Worm (Caenorhabditis elegans) whole organism, late embryonic: Measurements from ENCODE around the gene eif-3.G.

Experiments
- C38D4.7 ChIP-seq: fragments of 200-800 bp; sonication (Bioruptor generic); optimal IDR thresholded peaks from 2 replicates; lab custom pipeline; 2018; ENCODE audit warnings: mild to moderate bottlenecking, missing genetic modification characterization, moderate library complexity, missing compliant biosample characterization
- F13H6.1 ChIP-seq: sonication (generic microtip); optimal IDR thresholded peaks from 2 replicates; lab custom pipeline; 2016; ENCODE audit warnings: missing genetic modification characterization, missing compliant biosample characterization
- Y22D7AL.16 ChIP-seq: sonication (generic microtip); optimal IDR thresholded peaks from 2 replicates; lab custom pipeline; 2016; ENCODE audit warnings: missing genetic modification characterization, missing compliant biosample characterization
- ama-1 ChIP-seq: fragments of 150-350 bp; optimal IDR thresholded peaks from 2 replicates; lab custom pipeline; 2014
- ceh-14 ChIP-seq: sonication (generic microtip); optimal IDR thresholded peaks from 2 replicates; lab custom pipeline; 2016; ENCODE audit warnings: missing genotype, missing genetic modification characterization, missing compliant biosample characterization
- ceh-18 ChIP-seq: sonication (generic microtip); optimal IDR thresholded peaks from 2 replicates; lab custom pipeline; 2016; ENCODE audit warnings: missing genetic modification characterization, missing compliant biosample characterization
- ceh-19 ChIP-seq: fragments of 200-800 bp; sonication (Bioruptor generic); optimal IDR thresholded peaks from 2 replicates; lab custom pipeline; 2018; ENCODE audit warnings: mild to moderate bottlenecking, missing genetic modification characterization, missing compliant biosample characterization
- ceh-2 ChIP-seq: sonication (generic microtip); optimal IDR thresholded peaks from 2 replicates; lab custom pipeline; 2016; ENCODE audit warnings: missing genotype, missing genetic modification characterization, missing compliant biosample characterization
- ceh-31 ChIP-seq: sonication (generic microtip); optimal IDR thresholded peaks from 2 replicates; lab custom pipeline; 2016; ENCODE audit warnings: missing genetic modification characterization, missing compliant biosample characterization
- ceh-34 ChIP-seq: sonication (generic microtip); optimal IDR thresholded peaks from 2 replicates; lab custom pipeline; 2016; ENCODE audit warnings: mild to moderate bottlenecking, missing genetic modification characterization, missing compliant biosample characterization
- dve-1 ChIP-seq: sonication (generic microtip); optimal IDR thresholded peaks from 2 replicates; lab custom pipeline; 2017; ENCODE audit warnings: antibody characterized with exemption, mild to moderate bottlenecking, missing genetic modification characterization, missing compliant biosample characterization
- elt-4 ChIP-seq: sonication (generic microtip); optimal IDR thresholded peaks from 2 replicates; lab custom pipeline; 2016; ENCODE audit warnings: missing genetic modification characterization, missing compliant biosample characterization
- ets-4 ChIP-seq: sonication (generic microtip); optimal IDR thresholded peaks from 2 replicates; lab custom pipeline; 2016; ENCODE audit warnings: missing genetic modification characterization, missing compliant biosample characterization
- eyg-1 ChIP-seq: sonication (generic microtip); optimal IDR thresholded peaks from 2 replicates; lab custom pipeline; 2016; ENCODE audit warnings: missing genotype, missing genetic modification characterization, missing compliant biosample characterization
- fkh-10 ChIP-seq: fragments of 150-350 bp; optimal IDR thresholded peaks from 2 replicates; lab custom pipeline; 2014; ENCODE audit warnings: missing biosample characterization, missing genetic modification reagents, missing genetic modification characterization
- fkh-6 ChIP-seq: sonication (generic microtip); optimal IDR thresholded peaks from 2 replicates; lab custom pipeline; 2016; ENCODE audit warnings: missing genetic modification characterization, missing compliant biosample characterization
- gmeb-2 ChIP-seq: sonication (generic microtip); optimal IDR thresholded peaks from 2 replicates; lab custom pipeline; 2016; ENCODE audit warnings: missing genetic modification characterization, inconsistent platforms, missing compliant biosample characterization
- hlh-15 ChIP-seq: sonication (generic microtip); optimal IDR thresholded peaks from 2 replicates; lab custom pipeline; 2016; ENCODE audit warnings: missing genetic modification characterization, missing compliant biosample characterization
- hlh-30 ChIP-seq: sonication (generic microtip); optimal IDR thresholded peaks from 2 replicates; lab custom pipeline; 2017; ENCODE audit warnings: antibody characterized with exemption, missing genetic modification characterization, missing compliant biosample characterization; ENCODE audit not compliant: insufficient read depth
- hlh-6 ChIP-seq: sonication (generic microtip); optimal IDR thresholded peaks from 2 replicates; lab custom pipeline; 2016; ENCODE audit warnings: missing genotype, missing genetic modification characterization, missing compliant biosample characterization
- hlh-8 ChIP-seq: sonication (generic microtip); optimal IDR thresholded peaks from 2 replicates; lab custom pipeline; 2016; ENCODE audit warnings: missing genotype, missing genetic modification characterization, missing compliant biosample characterization
- lim-6 ChIP-seq: sonication (generic microtip); optimal IDR thresholded peaks from 2 replicates; lab custom pipeline; 2016; ENCODE audit warnings: missing genetic modification characterization, missing compliant biosample characterization
- lin-11 ChIP-seq: fragments of 200-800 bp; sonication (Bioruptor generic); optimal IDR thresholded peaks from 2 replicates; lab custom pipeline; 2018; ENCODE audit warnings: mild to moderate bottlenecking, missing genetic modification characterization, missing compliant biosample characterization
- nfya-1 ChIP-seq: sonication (generic microtip); optimal IDR thresholded peaks from 2 replicates; lab custom pipeline; 2017; ENCODE audit warnings: missing genetic modification characterization, mild to moderate bottlenecking, missing compliant biosample characterization, antibody characterized with exemption, moderate library complexity
- nhr-232 ChIP-seq: sonication (generic microtip); optimal IDR thresholded peaks from 2 replicates; lab custom pipeline; 2016; ENCODE audit warnings: missing genetic modification characterization, missing compliant biosample characterization
- npax-4 ChIP-seq: sonication (generic microtip); optimal IDR thresholded peaks from 2 replicates; lab custom pipeline; 2016; ENCODE audit warnings: missing genetic modification characterization, missing compliant biosample characterization
- pag-3 ChIP-seq: sonication (generic microtip); optimal IDR thresholded peaks from 2 replicates; lab custom pipeline; 2016; ENCODE audit warnings: missing compliant biosample characterization, missing genetic modification characterization, borderline replicate concordance
- pat-9 ChIP-seq: fragments of 200-800 bp; sonication (Bioruptor generic); optimal IDR thresholded peaks from 2 replicates; lab custom pipeline; 2018; ENCODE audit warnings: mild to moderate bottlenecking, missing genetic modification characterization, moderate library complexity, missing compliant biosample characterization
- pha-2 ChIP-seq: sonication (generic microtip); optimal IDR thresholded peaks from 2 replicates; lab custom pipeline; 2017; ENCODE audit warnings: mild to moderate bottlenecking, missing genetic modification characterization, missing compliant biosample characterization
- pqm-1 ChIP-seq: sonication (generic microtip); optimal IDR thresholded peaks from 2 replicates; lab custom pipeline; 2016; ENCODE audit warnings: missing genetic modification characterization, missing compliant biosample characterization
- rnt-1 ChIP-seq: sonication (generic microtip); optimal IDR thresholded peaks from 2 replicates; lab custom pipeline; 2016; ENCODE audit warnings: missing genetic modification characterization, missing compliant biosample characterization
- tbx-2 ChIP-seq: sonication (generic microtip); optimal IDR thresholded peaks from 2 replicates; lab custom pipeline; 2016; ENCODE audit warnings: missing genetic modification characterization, missing compliant biosample characterization
- tbx-7 ChIP-seq: sonication (generic microtip); optimal IDR thresholded peaks from 2 replicates; lab custom pipeline; 2016; ENCODE audit warnings: missing genotype, missing genetic modification characterization, missing compliant biosample characterization
- unc-55 ChIP-seq: sonication (generic microtip); optimal IDR thresholded peaks from 2 replicates; lab custom pipeline; 2017; ENCODE audit warnings: missing biosample characterization, missing genetic modification reagents, missing genetic modification characterization
- unc-86 ChIP-seq: sonication (generic microtip); optimal IDR thresholded peaks from 2 replicates; lab custom pipeline; 2016; ENCODE audit warnings: missing genetic modification characterization, missing compliant biosample characterization
- zip-5 ChIP-seq: sonication (generic microtip); optimal IDR thresholded peaks from 2 replicates; lab custom pipeline; 2016; ENCODE audit warnings: missing genetic modification characterization, missing compliant biosample characterization
- ztf-16 ChIP-seq: sonication (generic microtip); optimal IDR thresholded peaks from 2 replicates; lab custom pipeline; 2017; ENCODE audit warnings: missing genetic modification characterization, missing compliant biosample characterization

Gene eif-3.G

DNA sequence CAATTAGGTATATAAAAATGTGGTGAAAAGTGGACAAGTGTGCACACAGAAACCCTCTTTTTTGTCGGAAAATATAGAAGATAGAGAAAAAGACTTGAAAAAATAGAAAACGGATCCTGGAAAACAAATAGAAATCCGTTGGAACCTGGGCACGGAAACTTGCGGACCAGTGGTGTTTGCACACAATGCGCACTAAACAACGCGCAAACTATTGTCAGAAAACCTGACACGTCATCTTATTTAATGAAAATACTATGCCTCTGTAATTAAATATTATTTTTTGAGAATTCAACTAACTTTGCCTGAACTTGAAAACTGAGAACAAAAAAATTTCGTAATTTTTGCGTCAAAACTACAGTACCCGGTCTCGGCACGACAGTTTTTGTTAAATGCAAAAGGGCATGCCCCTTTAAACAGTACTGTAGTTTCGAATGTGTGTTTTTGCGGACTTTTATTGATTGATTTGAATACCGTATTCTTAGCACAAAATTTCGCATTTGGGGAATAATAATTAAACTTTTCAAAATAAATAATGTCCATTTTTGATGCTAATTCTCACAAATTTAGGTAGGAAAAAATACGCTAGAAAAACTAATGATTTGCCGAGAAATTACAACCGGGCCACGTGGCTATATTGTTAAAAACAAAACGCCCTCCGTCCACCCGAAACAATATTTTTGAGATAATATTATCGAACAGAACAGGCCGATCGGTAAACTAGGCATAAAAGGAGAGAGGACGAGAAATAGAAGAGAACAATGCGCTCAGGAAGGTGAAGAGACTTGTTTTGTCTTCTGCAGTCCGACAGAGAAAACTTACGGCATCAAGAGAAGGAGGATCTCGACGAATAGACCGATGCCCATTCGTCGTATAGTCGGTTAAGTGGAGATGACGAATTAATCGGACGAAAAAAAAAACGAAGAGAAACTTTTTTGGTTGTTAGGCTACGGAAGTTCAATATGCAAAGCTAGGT lies 13.3 kb upstream of the eif-3.G start:
- no peak for TF ChIP-seq gmeb-2 (tag; lab: Kevin White, UChicago)

DNA sequence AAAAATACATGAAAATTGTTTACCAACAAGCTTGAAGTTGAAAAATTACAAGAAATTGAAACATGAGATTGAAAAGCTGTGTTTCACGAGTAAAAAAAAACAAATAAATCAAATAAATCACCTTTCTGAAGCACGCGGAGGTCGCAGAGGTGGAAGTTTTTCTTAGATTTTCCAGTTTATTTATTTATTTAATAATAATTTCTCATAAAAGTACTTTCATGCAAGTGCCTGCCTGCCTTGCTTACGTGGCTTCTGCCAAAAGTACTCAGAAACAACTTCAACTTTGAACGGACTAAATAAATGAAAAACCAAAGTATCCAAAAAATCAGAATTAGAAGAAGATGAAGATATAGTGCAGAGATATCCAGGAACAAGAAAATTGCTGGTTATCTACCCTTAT lies 10.6 kb upstream of the eif-3.G start, which contains the start of gene acp-2:
acp-2 (minus strand) TSS at position 101 of the 400 bp plus-strand sequence.
- TF ChIP-seq unc-86 (tag; lab: Kevin White, UChicago) (no peak), hlh-8 (tag; lab: Kevin White, UChicago) (no peak), F13H6.1 (tag; lab: Kevin White, UChicago) (no peak), nfya-1 (tag; lab: Kevin White, UChicago) (no peak), lim-6 (tag; lab: Kevin White, UChicago) (no peak), nhr-232 (tag; lab: Kevin White, UChicago) (no peak), hlh-15 (tag; lab: Kevin White, UChicago) (no peak), pat-9 (tag; lab: Kevin White, UChicago) (no peak), hlh-30 (tag; lab: Kevin White, UChicago) (no peak), hlh-6 (no peak), fkh-10 (no peak), ztf-16 (tag; lab: Kevin White, UChicago) (no peak), ceh-31 (no peak), C38D4.7 (no peak), pqm-1 (tag; lab: Kevin White, UChicago) (no peak), zip-5 (tag; lab: Kevin White, UChicago) (no peak), ceh-14 (tag; lab: Kevin White, UChicago) (no peak)

DNA sequence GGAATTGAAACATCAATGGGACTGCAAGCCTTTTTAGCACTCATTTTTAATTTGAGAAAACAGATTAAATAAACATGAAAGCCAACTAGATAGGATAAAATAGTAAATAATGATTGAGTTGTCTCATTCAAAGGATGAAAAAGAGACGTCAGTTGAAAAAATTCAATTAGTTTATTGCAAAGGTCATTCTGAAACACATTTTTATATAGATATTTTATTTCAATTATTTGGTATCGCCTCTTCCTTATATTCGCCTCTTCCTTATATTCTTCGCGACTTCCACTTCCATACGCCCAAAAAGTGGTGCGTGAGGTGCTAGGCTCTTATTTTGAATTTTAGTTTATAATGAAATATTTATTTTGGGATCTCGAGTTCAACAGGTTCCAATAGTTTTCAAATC lies 7.6 kb upstream of the eif-3.G start, which contains the start of gene acp-4:
acp-4 (minus strand) TSS at position 101 of the 400 bp plus-strand sequence.
- TF ChIP-seq Y22D7AL.16 (no peak), hlh-15 (tag; lab: Kevin White, UChicago) (no peak), ceh-2 (tag; lab: Kevin White, UChicago) (no peak), dve-1 (tag; lab: Kevin White, UChicago) (no peak), ama-1 (lab: Kevin White, UChicago) (no peak), unc-55 (no peak), nhr-232 (tag; lab: Kevin White, UChicago) (no peak), ceh-34 (tag; lab: Kevin White, UChicago) (no peak), pag-3 (no peak), pat-9 (tag; lab: Kevin White, UChicago) (no peak), ceh-19 (GFP tag; lab: Kevin White, UChicago) (no peak), tbx-2 (tag; lab: Kevin White, UChicago) (no peak), ceh-31 (no peak), pha-2 (tag; lab: Kevin White, UChicago) (no peak), elt-4 (tag; lab: Kevin White, UChicago) (no peak), lin-11 (no peak), fkh-6 (tag; lab: Kevin White, UChicago) (no peak), rnt-1 (tag; lab: Kevin White, UChicago) (no peak), ceh-18 (tag; lab: Kevin White, UChicago) (no peak), tbx-7 (tag; lab: Kevin White, UChicago) (no peak)

DNA sequence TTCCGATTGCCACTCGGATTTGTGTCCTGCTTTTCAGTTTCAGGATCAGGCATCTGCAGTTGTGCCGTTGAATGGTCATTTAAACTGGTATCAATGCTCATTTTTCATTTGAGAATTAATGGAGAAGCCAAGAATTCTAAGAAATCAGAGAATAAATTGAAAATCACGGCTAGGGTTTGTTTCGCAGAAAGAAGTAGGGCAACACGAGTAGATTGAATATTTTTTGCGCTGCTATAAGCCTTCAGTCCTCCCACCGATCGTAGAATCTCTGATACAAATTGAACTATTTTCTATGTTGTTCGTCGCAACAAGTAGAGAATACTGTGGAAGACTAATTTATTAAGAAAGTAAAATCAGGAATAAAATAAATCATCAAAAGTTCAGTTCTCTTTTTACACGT lies 5.5 kb upstream of the eif-3.G start, which contains the start of gene acp-3:
acp-3 (minus strand) TSS at position 101 of the 400 bp plus-strand sequence.
- TF ChIP-seq lin-11 (no peak), ets-4 (tag; lab: Kevin White, UChicago) (no peak), ceh-18 (tag; lab: Kevin White, UChicago) (no peak), npax-4 (no peak), eyg-1 (no peak), ama-1 (lab: Kevin White, UChicago) (no peak), zip-5 (tag; lab: Kevin White, UChicago) (no peak), pha-2 (tag; lab: Kevin White, UChicago) (no peak), ztf-16 (tag; lab: Kevin White, UChicago) (no peak)
